Worm (Caenorhabditis elegans) whole organism, L4 larva: ENCODE results near the gene nhr-36.
A peak's percentile ranks its signal among the peaks of the same experiment; 100 is the strongest.

ENCODE experiments used
- F26F4.8 ChIP-seq: fragments of 200-800 bp; sonication (Bioruptor generic); conservative IDR thresholded peaks from 2 replicates; pipeline ENCODE4 v1.3.6; 2022; ENCODE audit warnings: missing genetic modification characterization, missing compliant biosample characterization
- F49E8.2 ChIP-seq: sonication (generic microtip); optimal IDR thresholded peaks from 2 replicates; lab custom pipeline; 2016; ENCODE audit warnings: missing compliant biosample characterization, mild to moderate bottlenecking, missing genetic modification characterization, borderline replicate concordance
- T26A8.4 ChIP-seq: fragments of 200-800 bp; sonication (Bioruptor generic); IDR thresholded peaks from 2 replicates; pipeline ENCODE4 v1.3.6; 2022; ENCODE audit warnings: missing genetic modification characterization, missing compliant biosample characterization
- aha-1 ChIP-seq: fragments of 150-350 bp; peaks from one replicate; lab custom pipeline; 2014; ENCODE audit warnings: missing biosample characterization, missing genetic modification characterization
- aly-2 ChIP-seq: sonication (generic microtip); optimal IDR thresholded peaks from 2 replicates; lab custom pipeline; 2018; ENCODE audit warnings: missing biosample characterization, missing genetic modification characterization
- ama-1 ChIP-seq: fragments of 150-350 bp; optimal IDR thresholded peaks from 2 replicates; lab custom pipeline; 2014; ENCODE audit warnings: inconsistent platforms, mixed read lengths
- ceh-20 ChIP-seq: fragments of 200-800 bp; sonication (Bioruptor generic); IDR thresholded peaks from 2 replicates; pipeline ENCODE4 v1.3.6; 2022; ENCODE audit warnings: missing genetic modification reagents, missing genetic modification characterization, missing compliant biosample characterization
- ceh-28 ChIP-seq: fragments of 150-350 bp; optimal IDR thresholded peaks from 2 replicates; lab custom pipeline; 2014; ENCODE audit warnings: missing biosample characterization, missing genetic modification reagents, missing genetic modification characterization
- cey-2 ChIP-seq: sonication (generic microtip); optimal IDR thresholded peaks from 3 replicates; lab custom pipeline; 2017; ENCODE audit warnings: missing genetic modification characterization, mild to moderate bottlenecking, missing compliant biosample characterization, antibody characterized with exemption, borderline replicate concordance; ENCODE audit not compliant: insufficient read depth
- daf-19 ChIP-seq: fragments of 200-800 bp; sonication (Bioruptor generic); conservative IDR thresholded peaks from 2 replicates; pipeline ENCODE4 v1.3.6; 2022; ENCODE audit warnings: missing genetic modification characterization, missing compliant biosample characterization
- dve-1 ChIP-seq: sonication (generic microtip); optimal IDR thresholded peaks from 2 replicates; lab custom pipeline; 2017; ENCODE audit warnings: antibody characterized with exemption, mild to moderate bottlenecking, missing genetic modification characterization, missing compliant biosample characterization; ENCODE audit not compliant: insufficient read depth
- egl-43 ChIP-seq: fragments of 200-800 bp; sonication (Bioruptor generic); IDR thresholded peaks from 2 replicates; pipeline ENCODE4 v1.3.6; 2022; ENCODE audit warnings: missing genetic modification reagents, missing genetic modification characterization, missing compliant biosample characterization
- fkh-10 ChIP-seq: fragments of 150-350 bp; optimal IDR thresholded peaks from 2 replicates; lab custom pipeline; 2014; ENCODE audit warnings: missing biosample characterization, missing genetic modification reagents, missing genetic modification characterization
- hmg-1.1 ChIP-seq: fragments of 200-800 bp; sonication (Bioruptor generic); IDR thresholded peaks from 2 replicates; pipeline ENCODE4 v1.3.6; 2022; ENCODE audit warnings: missing genetic modification reagents, missing genetic modification characterization, missing compliant biosample characterization
- lin-1 ChIP-seq: fragments of 200-800 bp; sonication (Bioruptor generic); IDR thresholded peaks from 2 replicates; pipeline ENCODE4 v1.3.6; 2022; ENCODE audit warnings: missing genetic modification reagents, missing genetic modification characterization, missing compliant biosample characterization
- lin-29 ChIP-seq: fragments of 200-800 bp; sonication (Bioruptor generic); IDR thresholded peaks from 2 replicates; pipeline ENCODE4 v1.3.6; 2022; ENCODE audit warnings: missing genetic modification reagents, missing genetic modification characterization, missing compliant biosample characterization
- lin-38 ChIP-seq: fragments of 200-800 bp; sonication (Bioruptor generic); IDR thresholded peaks from 2 replicates; pipeline ENCODE4 v1.3.6; 2022; ENCODE audit warnings: missing genetic modification reagents, missing genetic modification characterization, missing compliant biosample characterization
- lsy-2 ChIP-seq, 2 experiments: fragments of 150-350 bp in 1 of 2; sonication (generic microtip) in 1 of 2; optimal IDR thresholded peaks; 2 replicates each; lab custom pipeline; 2014 to 2017; ENCODE audit warnings: missing biosample characterization in 2 of 2, missing genetic modification characterization in 2 of 2
- madf-5 ChIP-seq, 2 experiments: fragments of 200-800 bp; sonication (Bioruptor generic); IDR thresholded peaks; 2 replicates each; pipeline ENCODE4 v1.3.6; 2022; ENCODE audit warnings: missing compliant biosample characterization in 2 of 2, missing genetic modification characterization in 2 of 2
- madf-9 ChIP-seq: fragments of 200-800 bp; sonication (Bioruptor generic); conservative IDR thresholded peaks from 2 replicates; pipeline ENCODE4 v1.3.6; 2022; ENCODE audit warnings: missing genetic modification reagents, missing genetic modification characterization, missing compliant biosample characterization
- mdt-29 ChIP-seq: fragments of 200-800 bp; sonication (Bioruptor generic); IDR thresholded peaks from 2 replicates; pipeline ENCODE4 v1.3.6; 2022; ENCODE audit warnings: missing genetic modification reagents, missing genetic modification characterization, missing compliant biosample characterization
- mxl-2 ChIP-seq: fragments of 200-800 bp; sonication (Bioruptor generic); conservative IDR thresholded peaks from 2 replicates; pipeline ENCODE4 v1.3.6; 2022; ENCODE audit warnings: missing genetic modification reagents, missing genetic modification characterization, missing compliant biosample characterization
- mxl-3 ChIP-seq: fragments of 200-800 bp; sonication (Bioruptor generic); optimal IDR thresholded peaks from 2 replicates; lab custom pipeline; 2018; ENCODE audit warnings: mild to moderate bottlenecking, missing genetic modification characterization, missing compliant biosample characterization
- nhr-10 ChIP-seq: fragments of 150-350 bp; optimal IDR thresholded peaks from 2 replicates; lab custom pipeline; 2014; ENCODE audit warnings: missing biosample characterization, missing genetic modification characterization
- nhr-111 ChIP-seq: fragments of 200-800 bp; sonication (Bioruptor generic); optimal IDR thresholded peaks from 2 replicates; lab custom pipeline; 2018; ENCODE audit warnings: mild to moderate bottlenecking, missing genetic modification characterization, missing compliant biosample characterization
- nhr-28 ChIP-seq: fragments of 150-350 bp; optimal IDR thresholded peaks from 2 replicates; lab custom pipeline; 2014; ENCODE audit warnings: missing biosample characterization, missing genetic modification characterization
- nhr-42 ChIP-seq: fragments of 200-800 bp; sonication (Bioruptor generic); IDR thresholded peaks from 2 replicates; pipeline ENCODE4 v1.3.6; 2022; ENCODE audit warnings: missing genetic modification characterization, missing compliant biosample characterization
- nhr-48 ChIP-seq: sonication (generic microtip); optimal IDR thresholded peaks from 2 replicates; lab custom pipeline; 2016; ENCODE audit warnings: mild to moderate bottlenecking, missing genetic modification characterization, missing compliant biosample characterization
- nhr-76 ChIP-seq: fragments of 150-350 bp; optimal IDR thresholded peaks from 2 replicates; lab custom pipeline; 2014; ENCODE audit warnings: missing biosample characterization, missing genetic modification characterization
- rbr-2 ChIP-seq: sonication (generic microtip); optimal IDR thresholded peaks from 2 replicates; lab custom pipeline; 2016; ENCODE audit warnings: missing genotype, missing genetic modification characterization, missing compliant biosample characterization
- sdz-12 ChIP-seq: fragments of 200-800 bp; sonication (Bioruptor generic); optimal IDR thresholded peaks from 2 replicates; lab custom pipeline; 2018; ENCODE audit warnings: mild to moderate bottlenecking, missing genetic modification characterization, missing compliant biosample characterization
- set-16 ChIP-seq: fragments of 200-800 bp; sonication (Bioruptor generic); IDR thresholded peaks from 2 replicates; pipeline ENCODE4 v1.3.6; 2022; ENCODE audit warnings: missing genetic modification reagents, missing genetic modification characterization, missing compliant biosample characterization
- tra-1 ChIP-seq: fragments of 200-800 bp; sonication (Bioruptor generic); IDR thresholded peaks from 2 replicates; pipeline ENCODE4 v1.3.6; 2022; ENCODE audit warnings: missing genetic modification reagents, missing genetic modification characterization, missing compliant biosample characterization
- unc-62 ChIP-seq, 3 experiments: fragments of 150-350 bp in 1 of 3; sonication (generic microtip); optimal IDR thresholded peaks in 2 of 3; peaks in 1 of 3; 1 replicate in 1 of 3; 2 replicates in 2 of 3; lab custom pipeline; 2014 to 2017; ENCODE audit warnings: missing biosample characterization in 3 of 3, missing genetic modification characterization in 3 of 3, missing genetic modification reagents in 3 of 3, missing genotype in 1 of 3
- vab-7 ChIP-seq: fragments of 200-800 bp; sonication (Bioruptor generic); IDR thresholded peaks from 2 replicates; pipeline ENCODE4 v1.3.6; 2022; ENCODE audit warnings: missing genetic modification reagents, missing genetic modification characterization, missing compliant biosample characterization
- zip-11 ChIP-seq: fragments of 200-800 bp; sonication (Bioruptor generic); IDR thresholded peaks from 2 replicates; pipeline ENCODE4 v1.3.6; 2022; ENCODE audit warnings: missing genetic modification characterization, missing compliant biosample characterization

Gene nhr-36

DNA sequence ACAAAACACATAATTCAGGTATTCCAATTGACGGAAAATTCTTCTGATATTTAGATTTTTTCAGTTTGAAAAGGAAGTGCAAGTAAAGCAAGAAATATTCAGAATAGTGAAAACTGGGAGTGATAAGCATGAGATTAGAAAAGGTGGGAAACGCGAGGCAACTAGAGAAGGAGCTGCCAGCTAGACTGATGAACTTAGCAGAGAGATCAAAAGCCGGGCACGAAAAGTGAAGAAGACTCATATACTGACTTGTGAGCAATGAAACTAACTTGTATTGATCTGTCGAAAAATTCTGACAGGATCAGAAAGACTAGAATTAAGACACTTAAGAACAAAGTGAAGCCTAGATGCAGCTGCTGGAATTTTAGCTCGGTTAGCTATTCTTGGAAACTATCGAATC lies at the start of gene nhr-36:
TSS of gene nhr-36 (minus strand) at position 101 of the 400 bp plus-strand sequence.
- TF ChIP-seq daf-19 (GFP tag; lab: Robert Waterston, UW) (no peak), unc-62 (GFP tag; optimal IDR thresholded peaks at IDR 0.05 in 1 of 2; lab: Kevin White, UChicago) (peak in 1 of 2 experiments; percentile 53), unc-62 (tag; optimal IDR thresholded peaks at IDR 0.05; lab: Kevin White, UChicago) (no peak), ceh-28 (tag; lab: Kevin White, UChicago) (no peak)
- TF ChIP-seq, all 104 proteins: peak for 1

- no peak for TF ChIP-seq nhr-28 (tag; lab: Kevin White, UChicago)
- peak; percentile 9 for TF ChIP-seq dve-1 (tag; lab: Kevin White, UChicago)
Observed at ce11 chrV:9305116-9305515, 43.7 kb upstream of the nhr-36 start, which contains the start of gene F44A2.3. Gene F44A2.3 (plus strand): TSS chrV:9305416.

DNA sequence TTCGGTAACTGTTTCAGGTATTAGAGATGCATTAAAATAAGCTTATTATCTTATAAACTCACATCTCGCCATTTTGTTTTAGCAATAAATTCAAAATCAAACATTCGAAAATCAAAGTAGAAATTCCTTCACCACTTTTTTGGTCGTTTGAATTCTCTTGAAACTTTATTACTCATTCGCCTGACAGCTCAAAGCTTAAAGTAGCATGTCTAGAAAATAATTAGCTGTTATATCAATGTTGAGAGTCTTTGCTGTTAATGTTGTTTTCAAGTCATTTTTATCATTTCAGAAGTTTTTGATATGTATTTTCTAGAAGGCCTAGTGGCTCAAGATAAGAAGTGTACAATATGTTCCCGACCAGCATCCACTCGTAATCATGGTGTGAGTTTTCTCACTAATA lies 41.6 kb upstream of the nhr-36 start, which contains the start of gene nhr-39:
TSS of gene nhr-39 (plus strand) at position 301 of the 400 bp plus-strand sequence.
- TF ChIP-seq egl-43 = no peak
- no peak for TF ChIP-seq lin-29 (GFP tag; lab: Robert Waterston, UW)
- TF ChIP-seq ceh-20 = no peak
- TF ChIP-seq nhr-42 (GFP tag; lab: Robert Waterston, UW) = no peak
- TF ChIP-seq mxl-2 (GFP tag; lab: Robert Waterston, UW) = no peak
- TF ChIP-seq nhr-111 (GFP tag; lab: Kevin White, UChicago) = no peak
- no peak for TF ChIP-seq fkh-10 (GFP tag; lab: Kevin White, UChicago)
- no peak for TF ChIP-seq mdt-29
- no peak for TF ChIP-seq aly-2
- no peak for TF ChIP-seq F26F4.8 (GFP tag; lab: Robert Waterston, UW)
- no peak for TF ChIP-seq sdz-12 (GFP tag; lab: Kevin White, UChicago)
- no peak for TF ChIP-seq nhr-76
- TF ChIP-seq ama-1 (lab: Kevin White, UChicago) = no peak
- no peak for TF ChIP-seq lin-1
- no peak for TF ChIP-seq T26A8.4 (GFP tag; lab: Robert Waterston, UW)
- TF ChIP-seq mxl-3 (GFP tag; lab: Kevin White, UChicago) = no peak
- TF ChIP-seq cey-2 (tag; lab: Kevin White, UChicago) = no peak
- TF ChIP-seq, all 104 proteins: peak for 0

- no peak for TF ChIP-seq T26A8.4 (GFP tag; lab: Robert Waterston, UW)
- TF ChIP-seq hmg-1.1 = no peak
- TF ChIP-seq zip-11 (GFP tag; lab: Robert Waterston, UW) = no peak
- no peak for TF ChIP-seq F49E8.2 (tag; lab: Kevin White, UChicago)
- no peak for TF ChIP-seq lsy-2 (tag; optimal IDR thresholded peaks at IDR 0.05; lab: Kevin White, UChicago)
Observed at ce11 chrV:9297332-9297731, 35.9 kb upstream of the nhr-36 start, which contains the start of gene F44A2.5. Gene F44A2.5 (plus strand): TSS chrV:9297632.

DNA sequence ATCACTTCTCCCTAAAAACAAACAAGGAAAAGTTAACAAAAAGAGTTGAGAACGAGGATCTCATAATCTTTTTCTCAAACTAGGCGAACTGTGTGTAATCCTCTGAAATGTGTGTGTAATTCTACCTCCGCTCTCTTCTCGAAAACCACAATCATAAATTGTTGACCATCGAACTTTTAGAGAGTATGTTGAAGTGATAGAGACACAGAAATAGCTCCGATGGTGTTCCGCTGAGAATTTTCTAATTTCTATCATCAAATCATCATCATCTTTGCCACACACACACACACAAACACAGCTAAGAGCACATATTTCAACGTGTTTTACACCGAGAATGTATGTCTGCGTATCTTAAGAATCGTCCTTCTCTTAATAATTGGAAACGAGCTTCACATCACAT lies 34.2 kb upstream of the nhr-36 start:
- TF ChIP-seq unc-62 (GFP tag; optimal IDR thresholded peaks at IDR 0.05 in 1 of 2; lab: Kevin White, UChicago) (peak in 1 of 2 experiments; percentile 87), unc-62 (tag; optimal IDR thresholded peaks at IDR 0.05; lab: Kevin White, UChicago) (no peak), nhr-10 (tag; lab: Kevin White, UChicago) (no peak)

DNA sequence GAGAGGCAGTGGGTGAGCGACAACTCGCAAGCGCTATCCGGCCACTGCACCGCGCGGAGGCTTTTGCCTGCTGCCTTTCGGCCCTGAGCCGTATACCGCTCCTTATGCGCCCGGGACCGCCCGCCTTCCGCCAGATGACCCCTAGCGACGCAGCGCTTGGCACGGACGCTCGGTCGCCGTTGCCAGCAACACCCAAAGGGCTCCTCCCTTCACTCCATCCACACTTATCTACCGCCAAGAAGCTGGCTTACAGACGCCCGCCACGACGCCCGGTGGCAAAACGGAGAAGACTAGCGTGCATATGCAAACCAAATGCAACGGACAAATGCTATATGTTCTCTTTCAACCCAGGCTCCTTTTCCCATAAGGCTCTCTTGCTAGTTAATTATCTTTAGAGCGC lies 32.0 kb upstream of the nhr-36 start:
- TF ChIP-seq tra-1 (GFP tag; lab: Robert Waterston, UW) = no peak
- peak; percentile 98 for TF ChIP-seq set-16 (GFP tag; lab: Robert Waterston, UW)
- TF ChIP-seq lin-29 (GFP tag; lab: Robert Waterston, UW) = no peak
- TF ChIP-seq fkh-10 (GFP tag; lab: Kevin White, UChicago) = no peak
- no peak for TF ChIP-seq aha-1
- peak; percentile 86 for TF ChIP-seq egl-43
- TF ChIP-seq hmg-1.1 = peak; percentile 33; the same call in 1 of the 2 replicates
- TF ChIP-seq madf-9 (GFP tag; lab: Robert Waterston, UW) = no peak
- peak in 1 of 2 experiments; percentile 62; a peak in 1 of 4 replicates for TF ChIP-seq madf-5 (GFP tag; IDR thresholded peaks at IDR 0.05; lab: Robert Waterston, UW)
- peak; percentile 43 for TF ChIP-seq rbr-2 (tag; lab: Kevin White, UChicago)
- 0 out of 2 replicates have a peak, but pooled peaks have one; percentile 5 for TF ChIP-seq vab-7 (GFP tag; lab: Robert Waterston, UW)
- no peak for TF ChIP-seq nhr-48 (tag; lab: Kevin White, UChicago)
- no peak for TF ChIP-seq lin-38 (GFP tag; lab: Robert Waterston, UW)
- TF ChIP-seq nhr-42 (GFP tag; lab: Robert Waterston, UW) = no peak
